Worm (Caenorhabditis elegans): ENCODE measurements around the gene rpap-2.

The rpap-2 gene

ce11 chrIII:8971255-8972020, 3.7 kb downstream of the rpap-2 start, which contains the start of the genes eif-3.D and R08D7.4:
Gene eif-3.D, minus strand, starts transcription at chrIII:8971578.
Gene R08D7.4, plus strand, starts transcription at chrIII:8971892.
- TF ChIP-seq nhr-25 (tag; optimal IDR thresholded peaks at IDR 0.05) (peak; percentile 44), snpc-4 (tag; optimal IDR thresholded peaks at IDR 0.05) (no peak), mab-5 (tag; optimal IDR thresholded peaks at IDR 0.05) (peak; percentile 42), F13H6.1 (tag; optimal IDR thresholded peaks at IDR 0.05) (peak; percentile 48), unc-55 (GFP tag; optimal IDR thresholded peaks at IDR 0.05) (peak; percentile 84), lsy-2 (tag; optimal IDR thresholded peaks at IDR 0.05) (peak; percentile 71 to 83), lin-11 (tag; optimal IDR thresholded peaks at IDR 0.05) (peak; percentile 13), nhr-129 (tag; optimal IDR thresholded peaks at IDR 0.05) (peak; percentile 63), gmeb-1 (tag; optimal IDR thresholded peaks at IDR 0.05) (peak; percentile 72), R02D3.7 (tag; optimal IDR thresholded peaks at IDR 0.05) (no peak), ceh-82 (tag; optimal IDR thresholded peaks at IDR 0.05) (no peak), sma-9 (GFP tag; optimal IDR thresholded peaks at IDR 0.05) (peak; percentile 38), sma-9 (tag; optimal IDR thresholded peaks at IDR 0.05) (no peak), lin-13 (GFP tag; optimal IDR thresholded peaks at IDR 0.05) (peak; percentile 23), crh-2 (tag; optimal IDR thresholded peaks at IDR 0.05) (peak; percentile 59), sma-3 (GFP tag; optimal IDR thresholded peaks at IDR 0.05) (peak; percentile 8), mdl-1 (tag; optimal IDR thresholded peaks at IDR 0.05) (no peak), C34F6.9 (tag; optimal IDR thresholded peaks at IDR 0.05) (peak; percentile 87)

ce11 chrIII:8973163-8973562, 5.4 kb downstream of the rpap-2 start:
- TF ChIP-seq unc-55 (GFP tag; optimal IDR thresholded peaks at IDR 0.05): peak; percentile 12
- TF ChIP-seq C34F6.9 (tag; optimal IDR thresholded peaks at IDR 0.05): peak; percentile 10
- no peak for TF ChIP-seq lin-39 (tag; optimal IDR thresholded peaks at IDR 0.05)
- no peak for TF ChIP-seq lin-13 (GFP tag; optimal IDR thresholded peaks at IDR 0.05)

- TF ChIP-seq lin-13 (GFP tag; optimal IDR thresholded peaks at IDR 0.05) (no peak), ztf-1 (GFP tag; conservative IDR thresholded peaks at IDR 0.05) (no peak), Y55F3AM.14 (GFP tag; optimal IDR thresholded peaks at IDR 0.05) (no peak), mab-5 (tag; optimal IDR thresholded peaks at IDR 0.05) (no peak), alr-1 (tag; optimal IDR thresholded peaks at IDR 0.05) (no peak), sem-4 (tag; optimal IDR thresholded peaks at IDR 0.05) (no peak), nhr-6 (tag; optimal IDR thresholded peaks at IDR 0.05) (no peak)
Observed at ce11 chrIII:8973826-8974225, 6.1 kb downstream of the rpap-2 start, which contains the start of gene R08D7.5. Gene R08D7.5, plus strand, starts transcription at chrIII:8974126.

- TF ChIP-seq fos-1 (tag; optimal IDR thresholded peaks at IDR 0.05) (no peak), sem-4 (tag; optimal IDR thresholded peaks at IDR 0.05) (no peak), R02D3.7 (tag; optimal IDR thresholded peaks at IDR 0.05) (no peak), nhr-10 (tag; optimal IDR thresholded peaks at IDR 0.05) (no peak), dmd-4 (tag; optimal IDR thresholded peaks at IDR 0.05) (no peak), mdl-1 (tag; optimal IDR thresholded peaks at IDR 0.05) (no peak), blmp-1 (tag; optimal IDR thresholded peaks at IDR 0.05; ENCODE audit: insufficient read depth) (peak; percentile 28), ama-1 (optimal IDR thresholded peaks at IDR 0.05) (no peak), nhr-21 (tag; optimal IDR thresholded peaks at IDR 0.05) (peak; percentile 58), lin-13 (GFP tag; optimal IDR thresholded peaks at IDR 0.05) (no peak), sma-9 (GFP tag; optimal IDR thresholded peaks at IDR 0.05) (no peak), sma-9 (tag; optimal IDR thresholded peaks at IDR 0.05) (no peak), Y55F3AM.14 (GFP tag; optimal IDR thresholded peaks at IDR 0.05) (peak; percentile 24), lin-39 (tag; optimal IDR thresholded peaks at IDR 0.05) (no peak)
Observed at ce11 chrIII:8974835-8975234, 7.1 kb downstream of the rpap-2 start.

ce11 chrIII:8978512-8979352, 11.0 kb downstream of the rpap-2 start:
- TF ChIP-seq unc-62 (GFP tag; optimal IDR thresholded peaks at IDR 0.05): no peak
- no peak for TF ChIP-seq sem-4 (tag; optimal IDR thresholded peaks at IDR 0.05)
- TF ChIP-seq F13H6.1 (tag; optimal IDR thresholded peaks at IDR 0.05): no peak
- peak; percentile 36 for TF ChIP-seq nhr-25 (tag; optimal IDR thresholded peaks at IDR 0.05)
- peak; percentile 15 for TF ChIP-seq sma-3 (GFP tag; optimal IDR thresholded peaks at IDR 0.05)
- TF ChIP-seq ama-1 (optimal IDR thresholded peaks at IDR 0.05): no peak
- no peak for TF ChIP-seq elt-1 (tag; optimal IDR thresholded peaks at IDR 0.05)
- no peak for TF ChIP-seq ztf-1 (GFP tag; conservative IDR thresholded peaks at IDR 0.05)
- TF ChIP-seq crh-2 (tag; optimal IDR thresholded peaks at IDR 0.05): peak; percentile 2
- TF ChIP-seq ztf-11 (tag; optimal IDR thresholded peaks at IDR 0.05): no peak
- peak; percentile 34 for TF ChIP-seq C34F6.9 (tag; optimal IDR thresholded peaks at IDR 0.05)
- no peak for TF ChIP-seq mdl-1 (tag; optimal IDR thresholded peaks at IDR 0.05)
- TF ChIP-seq fos-1 (tag; optimal IDR thresholded peaks at IDR 0.05): peak; percentile 15
- TF ChIP-seq sma-9 (GFP tag; optimal IDR thresholded peaks at IDR 0.05): peak; percentile 37
- TF ChIP-seq sma-9 (tag; optimal IDR thresholded peaks at IDR 0.05): no peak
- TF ChIP-seq nhr-10 (tag; optimal IDR thresholded peaks at IDR 0.05): no peak
- TF ChIP-seq mbf-1 (tag; optimal IDR thresholded peaks at IDR 0.05): no peak
- TF ChIP-seq nhr-129 (tag; optimal IDR thresholded peaks at IDR 0.05): no peak
- no peak for TF ChIP-seq peb-1 (tag; optimal IDR thresholded peaks at IDR 0.05)
- TF ChIP-seq skn-1 (tag; optimal IDR thresholded peaks at IDR 0.05): no peak
- no peak for TF ChIP-seq R02D3.7 (tag; optimal IDR thresholded peaks at IDR 0.05)
- TF ChIP-seq nhr-12 (tag; optimal IDR thresholded peaks at IDR 0.05): no peak
- no peak for TF ChIP-seq nhr-6 (tag; optimal IDR thresholded peaks at IDR 0.05)
- TF ChIP-seq nhr-77 (tag; optimal IDR thresholded peaks at IDR 0.05): no peak
- TF ChIP-seq ceh-16 (tag; optimal IDR thresholded peaks at IDR 0.05): no peak
- TF ChIP-seq unc-55 (GFP tag; optimal IDR thresholded peaks at IDR 0.05): no peak

Data from whole organism, L2 larva.